Worm (Caenorhabditis elegans) whole organism, early embryonic: ENCODE data around the gene spe-44.

Experiments
- B0310.2 ChIP-seq: sonication (generic microtip); optimal IDR thresholded peaks from 2 replicates; lab custom pipeline; 2016; ENCODE audit warnings: mild to moderate bottlenecking, missing genetic modification characterization, missing compliant biosample characterization
- F13C5.2 ChIP-seq: sonication (generic microtip); optimal IDR thresholded peaks from 2 replicates; lab custom pipeline; 2017; ENCODE audit warnings: mild to moderate bottlenecking, missing genetic modification characterization, inconsistent platforms, missing compliant biosample characterization
- aly-1 ChIP-seq: sonication (generic microtip); optimal IDR thresholded peaks from 2 replicates; lab custom pipeline; 2016; ENCODE audit warnings: missing genetic modification characterization, missing compliant biosample characterization
- ama-1 ChIP-seq: fragments of 150-350 bp; optimal IDR thresholded peaks from 2 replicates; lab custom pipeline; 2014
- ceh-13 ChIP-seq: fragments of 200-800 bp; sonication (Bioruptor generic); optimal IDR thresholded peaks from 2 replicates; lab custom pipeline; 2018; ENCODE audit warnings: mild to moderate bottlenecking, missing genetic modification characterization, missing compliant biosample characterization
- ceh-36 ChIP-seq: sonication (generic microtip); optimal IDR thresholded peaks from 2 replicates; lab custom pipeline; 2016; ENCODE audit warnings: missing genetic modification characterization, inconsistent platforms, missing compliant biosample characterization
- ets-7 ChIP-seq: sonication (generic microtip); optimal IDR thresholded peaks from 2 replicates; lab custom pipeline; 2016; ENCODE audit warnings: missing genotype, missing genetic modification characterization, missing compliant biosample characterization
- flt-1 ChIP-seq: fragments of 200-800 bp; sonication (Bioruptor generic); IDR thresholded peaks from 2 replicates; pipeline ENCODE4 v1.3.6; 2022; ENCODE audit warnings: missing genetic modification characterization, missing compliant biosample characterization
- hmbx-1 ChIP-seq: sonication (generic microtip); optimal IDR thresholded peaks from 2 replicates; lab custom pipeline; 2016; ENCODE audit warnings: mild to moderate bottlenecking, missing genetic modification characterization, missing compliant biosample characterization
- hmg-4 ChIP-seq: fragments of 200-800 bp; sonication (Bioruptor generic); optimal IDR thresholded peaks from 2 replicates; lab custom pipeline; 2018; ENCODE audit warnings: mild to moderate bottlenecking, missing genetic modification characterization, missing compliant biosample characterization
- hnd-1 ChIP-seq: sonication (generic microtip); optimal IDR thresholded peaks from 2 replicates; lab custom pipeline; 2016; ENCODE audit warnings: missing genetic modification characterization, missing compliant biosample characterization
- pes-1 ChIP-seq: fragments of 200-800 bp; sonication (Bioruptor generic); IDR thresholded peaks from 2 replicates; pipeline ENCODE4 v1.3.6; 2022; ENCODE audit warnings: missing genetic modification reagents, missing genetic modification characterization, missing compliant biosample characterization
- scrt-1 ChIP-seq: fragments of 200-800 bp; sonication (Bioruptor generic); IDR thresholded peaks from 2 replicates; pipeline ENCODE4 v1.3.6; 2022; ENCODE audit warnings: missing genetic modification characterization, missing compliant biosample characterization
- sea-1 ChIP-seq: fragments of 200-800 bp; sonication (Bioruptor generic); conservative IDR thresholded peaks from 2 replicates; pipeline ENCODE4 v1.3.6; 2022; ENCODE audit warnings: missing genetic modification characterization, missing compliant biosample characterization
- tbx-11 ChIP-seq: fragments of 200-800 bp; sonication (Bioruptor generic); IDR thresholded peaks from 2 replicates; pipeline ENCODE4 v1.3.6; 2022; ENCODE audit warnings: missing genetic modification characterization, missing compliant biosample characterization
- tbx-37 ChIP-seq: fragments of 200-800 bp; sonication (Bioruptor generic); conservative IDR thresholded peaks from 2 replicates; pipeline ENCODE4 v1.3.6; 2022; ENCODE audit warnings: missing genetic modification reagents, missing genetic modification characterization, missing compliant biosample characterization
- tra-4 ChIP-seq: sonication (generic microtip); optimal IDR thresholded peaks from 2 replicates; lab custom pipeline; 2017; ENCODE audit warnings: missing genetic modification characterization, missing compliant biosample characterization

spe-44 gene

ce11 chrIV:12438359-12438758, 15.7 kb downstream of the spe-44 start, which contains the start of gene clec-185:
TSS of gene clec-185 (plus strand) at chrIV:12438659.
- TF ChIP-seq hmbx-1 (tag; lab: Kevin White, UChicago) (no peak), flt-1 (no peak), B0310.2 (tag; lab: Kevin White, UChicago) (no peak), F13C5.2 (tag; lab: Kevin White, UChicago) (no peak), ama-1 (lab: Kevin White, UChicago) (no peak), hmg-4 (GFP tag; lab: Kevin White, UChicago) (no peak), scrt-1 (no peak), tra-4 (no peak), hnd-1 (no peak), ceh-13 (GFP tag; lab: Kevin White, UChicago) (no peak), tbx-37 (no peak), ets-7 (no peak)

- no peak for TF ChIP-seq ets-7
Observed at ce11 chrIV:12435442-12435841, 18.6 kb downstream of the spe-44 start, which contains the start of gene irg-4. TSS of gene irg-4 (plus strand) at chrIV:12435833.

ce11 chrIV:12432340-12432739, 21.7 kb downstream of the spe-44 start, which contains the start of gene clec-184:
TSS of gene clec-184 (plus strand) at chrIV:12432640.
- TF ChIP-seq tbx-11 (no peak), ceh-13 (GFP tag; lab: Kevin White, UChicago) (no peak), hmg-4 (GFP tag; lab: Kevin White, UChicago) (no peak), tra-4 (no peak), ceh-36 (tag; lab: Kevin White, UChicago) (no peak), F13C5.2 (tag; lab: Kevin White, UChicago) (no peak), flt-1 (no peak), aly-1 (tag; lab: Kevin White, UChicago) (no peak), ama-1 (lab: Kevin White, UChicago) (no peak), sea-1 (no peak), tbx-37 (no peak), ets-7 (no peak), scrt-1 (no peak), hnd-1 (no peak), hmbx-1 (tag; lab: Kevin White, UChicago) (no peak), pes-1 (GFP tag; lab: Robert Waterston, UW) (no peak), B0310.2 (tag; lab: Kevin White, UChicago) (no peak)

- no peak for TF ChIP-seq flt-1
- TF ChIP-seq hmg-4 (GFP tag; lab: Kevin White, UChicago): no peak
Observed at ce11 chrIV:12431755-12432154, 22.3 kb downstream of the spe-44 start.

ce11 chrIV:12429504-12429903, 24.5 kb downstream of the spe-44 start:
- TF ChIP-seq tbx-37: no peak
- no peak for TF ChIP-seq hmg-4 (GFP tag; lab: Kevin White, UChicago)
- TF ChIP-seq B0310.2 (tag; lab: Kevin White, UChicago): no peak
- no peak for TF ChIP-seq scrt-1
- TF ChIP-seq ceh-13 (GFP tag; lab: Kevin White, UChicago): no peak
- TF ChIP-seq ceh-36 (tag; lab: Kevin White, UChicago): no peak
- no peak for TF ChIP-seq F13C5.2 (tag; lab: Kevin White, UChicago)
- TF ChIP-seq tra-4: no peak
- TF ChIP-seq sea-1: no peak
- no peak for TF ChIP-seq tbx-11
- TF ChIP-seq ets-7: no peak
- no peak for TF ChIP-seq aly-1 (tag; lab: Kevin White, UChicago)
- no peak for TF ChIP-seq hnd-1
- no peak for TF ChIP-seq ama-1 (lab: Kevin White, UChicago)
- no peak for TF ChIP-seq hmbx-1 (tag; lab: Kevin White, UChicago)
- no peak for TF ChIP-seq pes-1 (GFP tag; lab: Robert Waterston, UW)
- no peak for TF ChIP-seq flt-1

DNA sequence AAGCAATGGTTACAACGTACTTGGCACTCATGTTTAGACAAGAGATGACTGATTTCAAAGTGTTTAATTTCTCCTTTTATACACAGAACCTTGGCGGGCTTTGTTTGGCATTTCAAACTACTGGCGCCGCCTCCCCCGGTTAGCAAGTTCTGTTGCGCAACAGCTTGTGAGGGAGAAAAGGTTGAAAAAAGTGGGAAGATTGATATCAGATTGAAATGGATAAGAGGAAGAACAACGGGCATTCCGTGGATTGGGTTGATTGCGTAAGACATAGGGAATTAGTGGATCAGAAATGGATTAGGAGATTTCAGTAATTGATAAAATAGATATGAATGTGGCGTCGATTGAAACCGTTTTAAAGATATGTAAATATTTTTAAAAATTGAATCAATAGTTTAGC, 25.5 kb downstream of the spe-44 start, which contains the start of gene col-130:
TSS of gene col-130 (minus strand) at position 50 of the 400 bp plus-strand sequence.
- no peak for TF ChIP-seq hmbx-1 (tag; lab: Kevin White, UChicago)
- TF ChIP-seq tra-4: no peak
- no peak for TF ChIP-seq ets-7
- TF ChIP-seq ama-1 (lab: Kevin White, UChicago): no peak
- no peak for TF ChIP-seq flt-1
- no peak for TF ChIP-seq pes-1 (GFP tag; lab: Robert Waterston, UW)
- no peak for TF ChIP-seq hmg-4 (GFP tag; lab: Kevin White, UChicago)
- no peak for TF ChIP-seq F13C5.2 (tag; lab: Kevin White, UChicago)
- TF ChIP-seq sea-1: no peak
- no peak for TF ChIP-seq ceh-13 (GFP tag; lab: Kevin White, UChicago)
- TF ChIP-seq hnd-1: no peak
- TF ChIP-seq scrt-1: no peak

- TF ChIP-seq tbx-37 (no peak), tbx-11 (no peak), sea-1 (no peak), scrt-1 (no peak), ama-1 (lab: Kevin White, UChicago) (no peak), aly-1 (tag; lab: Kevin White, UChicago) (no peak), hnd-1 (no peak), hmbx-1 (tag; lab: Kevin White, UChicago) (no peak), hmg-4 (GFP tag; lab: Kevin White, UChicago) (no peak), tra-4 (no peak), ets-7 (no peak)
Observed at ce11 chrIV:12427687-12428284, 26.2 kb downstream of the spe-44 start.

DNA sequence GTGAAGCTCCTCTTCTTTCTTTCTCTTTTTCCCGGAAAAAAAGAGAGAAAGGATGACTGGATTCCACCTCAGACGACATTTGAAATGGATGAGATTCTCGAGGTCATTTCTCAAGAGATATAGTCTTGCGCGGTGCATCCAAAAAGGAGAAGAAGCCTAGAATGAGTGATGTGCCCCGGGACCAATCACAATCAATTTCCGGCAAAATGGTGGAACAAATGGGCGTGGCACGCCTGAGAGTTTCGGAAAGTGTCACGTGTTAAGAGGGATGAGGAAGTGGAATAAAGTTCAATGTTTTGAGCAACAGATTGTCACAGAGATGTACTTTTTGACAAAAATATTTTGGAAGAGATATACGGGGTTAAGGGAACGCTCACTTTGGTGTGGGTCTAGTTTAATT, 28.4 kb downstream of the spe-44 start:
- TF ChIP-seq hnd-1 (no peak), F13C5.2 (tag; lab: Kevin White, UChicago) (no peak), ceh-13 (GFP tag; lab: Kevin White, UChicago) (no peak), pes-1 (GFP tag; lab: Robert Waterston, UW) (no peak), hmg-4 (GFP tag; lab: Kevin White, UChicago) (no peak), tbx-37 (no peak), ets-7 (no peak), ama-1 (lab: Kevin White, UChicago) (no peak), aly-1 (tag; lab: Kevin White, UChicago) (no peak), ceh-36 (tag; lab: Kevin White, UChicago) (no peak), scrt-1 (no peak), sea-1 (no peak), B0310.2 (tag; lab: Kevin White, UChicago) (no peak), tra-4 (no peak), hmbx-1 (tag; lab: Kevin White, UChicago) (no peak), tbx-11 (no peak), flt-1 (no peak)
